Worm (Caenorhabditis elegans) whole organism, L3 larva: ENCODE results near the gene gst-35.

Experiments
- R02D3.7 ChIP-seq: fragments of 150-350 bp; optimal IDR thresholded peaks from 2 replicates; lab custom pipeline; 2014; ENCODE audit warnings: missing biosample characterization, missing genetic modification characterization
- ZK546.5 ChIP-seq: sonication (generic microtip); optimal IDR thresholded peaks from 2 replicates; lab custom pipeline; 2017; ENCODE audit warnings: missing biosample characterization, missing genetic modification characterization
- ceh-16 ChIP-seq: sonication (generic microtip); optimal IDR thresholded peaks from 2 replicates; lab custom pipeline; 2017; ENCODE audit warnings: missing biosample characterization, missing genetic modification characterization
- ceh-28 ChIP-seq: fragments of 150-350 bp; optimal IDR thresholded peaks from 2 replicates; lab custom pipeline; 2014; ENCODE audit warnings: missing biosample characterization, missing genetic modification reagents, missing genetic modification characterization
- ceh-82 ChIP-seq: fragments of 150-350 bp; optimal IDR thresholded peaks from 2 replicates; lab custom pipeline; 2014; ENCODE audit warnings: missing biosample characterization, missing genetic modification characterization
- ceh-9 ChIP-seq: sonication (generic microtip); optimal IDR thresholded peaks from 2 replicates; lab custom pipeline; 2018; ENCODE audit warnings: missing biosample characterization, missing genetic modification characterization
- daf-12 ChIP-seq: fragments of 150-350 bp; optimal IDR thresholded peaks from 2 replicates; lab custom pipeline; 2014; ENCODE audit warnings: missing biosample characterization, missing genetic modification reagents, missing genetic modification characterization
- egl-27 ChIP-seq: sonication (generic microtip); optimal IDR thresholded peaks from 4 replicates; lab custom pipeline; 2017; ENCODE audit warnings: missing biosample characterization, missing genetic modification reagents, missing genetic modification characterization
- egl-5 ChIP-seq: fragments of 150-350 bp; optimal IDR thresholded peaks from 2 replicates; lab custom pipeline; 2017; ENCODE audit warnings: missing biosample characterization, missing genetic modification reagents, missing genetic modification characterization, inconsistent platforms
- elt-1 ChIP-seq: fragments of 150-350 bp; optimal IDR thresholded peaks from 2 replicates; lab custom pipeline; 2014; ENCODE audit warnings: missing biosample characterization, missing genetic modification characterization
- elt-2 ChIP-seq: sonication (generic microtip); optimal IDR thresholded peaks from 2 replicates; lab custom pipeline; 2016; ENCODE audit warnings: missing genetic modification reagents, mild to moderate bottlenecking, missing genetic modification characterization, missing compliant biosample characterization
- elt-3 ChIP-seq, 3 experiments: fragments of 150-350 bp in 1 of 3; sonication (generic microtip) in 2 of 3; optimal IDR thresholded peaks; 2 replicates in 2 of 3; 4 replicates in 1 of 3; lab custom pipeline; 2014 to 2017; ENCODE audit warnings: missing biosample characterization in 3 of 3, missing genetic modification characterization in 3 of 3
- fkh-10 ChIP-seq: sonication (generic microtip); optimal IDR thresholded peaks from 2 replicates; lab custom pipeline; 2017; ENCODE audit warnings: missing biosample characterization, missing genetic modification reagents, missing genetic modification characterization
- fkh-2 ChIP-seq: fragments of 150-350 bp; optimal IDR thresholded peaks from 2 replicates; lab custom pipeline; 2014; ENCODE audit warnings: missing biosample characterization, missing genetic modification reagents, missing genetic modification characterization
- jun-1 ChIP-seq: fragments of 150-350 bp; optimal IDR thresholded peaks from 2 replicates; lab custom pipeline; 2014; ENCODE audit warnings: missing biosample characterization, missing genetic modification reagents, missing genetic modification characterization
- lin-15B ChIP-seq: fragments of 150-350 bp; optimal IDR thresholded peaks from 2 replicates; lab custom pipeline; 2014; ENCODE audit warnings: missing biosample characterization, missing genetic modification characterization
- mdl-1 ChIP-seq: fragments of 150-350 bp; optimal IDR thresholded peaks from 2 replicates; lab custom pipeline; 2014; ENCODE audit warnings: missing biosample characterization, missing genetic modification characterization
- mml-1 ChIP-seq: fragments of 150-350 bp; sonication (generic microtip); optimal IDR thresholded peaks from 3 replicates; lab custom pipeline; 2014; ENCODE audit warnings: missing biosample characterization, missing genetic modification characterization
- nhr-11 ChIP-seq: fragments of 150-350 bp; optimal IDR thresholded peaks from 2 replicates; lab custom pipeline; 2014; ENCODE audit warnings: missing biosample characterization, missing genetic modification characterization
- nhr-237 ChIP-seq: fragments of 150-350 bp; optimal IDR thresholded peaks from 2 replicates; lab custom pipeline; 2014; ENCODE audit warnings: missing biosample characterization, missing genetic modification characterization
- nhr-67 ChIP-seq: fragments of 150-350 bp; optimal IDR thresholded peaks from 2 replicates; lab custom pipeline; 2014; ENCODE audit warnings: missing biosample characterization, missing genetic modification characterization
- pha-4 ChIP-seq: fragments of 150-350 bp; optimal IDR thresholded peaks from 2 replicates; lab custom pipeline; 2014; ENCODE audit warnings: missing biosample characterization, missing genetic modification reagents, missing genetic modification characterization
- sea-2 ChIP-seq: fragments of 150-350 bp; sonication (generic microtip); optimal IDR thresholded peaks from 4 replicates; lab custom pipeline; 2014; ENCODE audit warnings: missing biosample characterization, missing genetic modification reagents, missing genetic modification characterization
- skn-1 ChIP-seq: fragments of 150-350 bp; optimal IDR thresholded peaks from 2 replicates; lab custom pipeline; 2014; ENCODE audit warnings: missing biosample characterization, missing genetic modification characterization
- snpc-4 ChIP-seq: fragments of 150-350 bp; optimal IDR thresholded peaks from 2 replicates; lab custom pipeline; 2014; ENCODE audit warnings: missing biosample characterization, missing genetic modification characterization
- tbx-2 ChIP-seq: sonication (generic microtip); optimal IDR thresholded peaks from 2 replicates; lab custom pipeline; 2016; ENCODE audit warnings: mild to moderate bottlenecking, missing genetic modification characterization, missing compliant biosample characterization
- unc-39 ChIP-seq: sonication (generic microtip); optimal IDR thresholded peaks from 4 replicates; lab custom pipeline; 2017; ENCODE audit warnings: missing biosample characterization, missing genetic modification characterization
- unc-62 ChIP-seq: fragments of 150-350 bp; sonication (generic microtip); optimal IDR thresholded peaks from 4 replicates; lab custom pipeline; 2014; ENCODE audit warnings: missing biosample characterization, missing genetic modification reagents, missing genetic modification characterization
- zag-1 ChIP-seq: fragments of 150-350 bp; optimal IDR thresholded peaks from 2 replicates; lab custom pipeline; 2014; ENCODE audit warnings: missing biosample characterization, missing genetic modification characterization
- ztf-11 ChIP-seq: fragments of 150-350 bp; optimal IDR thresholded peaks from 2 replicates; lab custom pipeline; 2014; ENCODE audit warnings: missing biosample characterization, missing genetic modification characterization
- ztf-4 ChIP-seq: fragments of 150-350 bp; optimal IDR thresholded peaks from 2 replicates; lab custom pipeline; 2014; ENCODE audit warnings: missing biosample characterization, missing genetic modification characterization

gst-35 gene

DNA sequence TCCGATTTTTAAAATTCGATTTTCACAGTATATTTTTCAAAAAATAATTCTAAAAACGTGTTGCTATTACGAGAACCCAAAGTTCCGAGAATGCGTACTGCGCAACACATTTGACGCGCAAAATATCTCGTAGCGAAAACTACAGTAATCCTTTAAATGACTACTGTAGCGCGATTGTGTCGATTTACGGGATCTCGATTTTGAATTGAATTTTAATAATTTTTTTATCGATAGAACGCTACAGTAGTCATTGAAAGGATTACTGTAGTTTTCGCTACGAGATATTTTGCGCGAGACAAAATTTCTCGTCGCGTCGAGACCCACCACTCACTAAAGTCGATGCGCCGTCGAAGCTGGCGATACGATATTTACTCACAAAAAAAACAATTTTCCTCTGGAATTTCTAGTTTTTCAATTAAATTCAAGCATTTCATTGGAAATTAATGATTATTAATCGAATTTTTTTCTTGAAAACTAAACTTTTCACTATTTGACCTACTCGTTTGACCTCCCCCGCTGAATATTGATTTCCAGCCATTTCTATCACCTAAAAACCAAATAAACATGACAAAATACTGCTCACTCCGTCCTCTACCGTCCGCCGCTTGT lies 44.7 kb upstream of the gst-35 start, which contains the start of gene spsb-2:
Gene spsb-2 (plus strand): TSS at position 559 of the 609 bp plus-strand sequence.
- no peak for TF ChIP-seq nhr-11 (tag; lab: Kevin White, UChicago)

DNA sequence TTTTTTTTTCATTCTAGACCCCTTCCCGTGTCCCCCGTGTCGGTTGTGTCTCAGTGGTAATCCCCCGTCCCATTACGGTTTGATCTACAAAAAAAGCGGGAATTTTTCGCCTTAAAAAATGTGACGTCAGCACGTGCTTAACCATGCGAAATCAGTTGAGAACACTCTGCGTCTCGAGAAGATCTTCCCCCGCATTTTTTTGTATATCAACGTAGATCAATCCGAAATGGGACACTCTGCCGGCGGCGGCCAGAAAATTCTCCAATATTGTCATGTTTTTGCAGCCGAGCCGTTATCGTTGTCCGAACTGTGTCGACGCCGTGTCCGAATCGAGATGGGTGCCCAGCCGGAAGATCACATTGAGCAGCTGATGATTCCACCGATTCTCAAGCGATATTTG lies 42.8 kb upstream of the gst-35 start:
- TF ChIP-seq ceh-82 (no peak), nhr-11 (tag; lab: Kevin White, UChicago) (no peak), R02D3.7 (tag; lab: Kevin White, UChicago) (no peak)
- TF ChIP-seq, all 47 proteins: peak for 0

DNA sequence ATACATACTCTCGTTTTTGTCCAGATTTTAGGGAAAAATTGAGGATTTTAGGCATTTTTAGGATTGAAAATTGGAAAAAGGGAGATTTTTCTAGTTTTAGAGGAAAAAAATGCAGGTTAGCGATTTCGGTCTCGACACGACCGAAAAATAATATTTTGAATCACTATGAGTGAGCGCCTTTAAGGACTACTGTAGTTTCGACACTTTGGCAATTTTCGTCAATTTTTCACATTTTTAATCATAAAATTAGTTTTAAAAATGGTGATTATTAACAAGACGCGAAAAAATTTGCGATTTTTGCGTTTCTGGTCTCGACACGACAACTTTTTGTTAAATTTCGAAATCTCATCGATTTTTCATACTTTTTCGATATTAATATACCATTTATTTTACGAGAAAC lies 41.6 kb upstream of the gst-35 start:
- no peak for TF ChIP-seq elt-2 (tag; lab: Kevin White, UChicago)
- no peak for TF ChIP-seq ZK546.5 (tag; lab: Kevin White, UChicago)
- no peak for TF ChIP-seq elt-1 (tag; lab: Kevin White, UChicago)
- no peak for TF ChIP-seq ceh-82
- no peak for TF ChIP-seq mdl-1 (tag; lab: Kevin White, UChicago)
- TF ChIP-seq ceh-9 (tag; lab: Kevin White, UChicago): no peak
- no peak for TF ChIP-seq tbx-2 (tag; lab: Kevin White, UChicago)
- no peak for TF ChIP-seq lin-15B (tag; lab: Kevin White, UChicago)
- TF ChIP-seq fkh-10 (GFP tag; lab: Kevin White, UChicago): no peak

DNA sequence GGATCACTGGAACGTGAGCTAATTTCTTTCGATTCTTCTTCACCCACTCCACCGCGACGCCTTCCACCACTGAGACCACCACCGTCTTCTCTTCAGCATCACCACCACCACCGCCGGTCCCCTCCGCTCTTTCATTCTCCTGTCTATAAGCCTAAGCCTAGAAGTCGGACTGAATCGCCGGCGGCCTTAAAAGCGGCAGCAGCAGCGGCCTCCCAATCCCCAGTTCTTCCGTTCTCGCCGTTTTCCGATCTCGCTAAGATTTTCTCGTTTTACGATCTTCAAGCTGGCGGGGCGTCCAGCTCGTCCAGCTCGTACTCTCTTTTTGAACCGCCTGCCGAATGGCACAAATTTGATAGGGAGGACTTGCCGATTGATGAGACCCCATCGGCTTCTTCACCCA lies 41.0 kb upstream of the gst-35 start:
- TF ChIP-seq fkh-2 (no peak), elt-1 (tag; lab: Kevin White, UChicago) (no peak), lin-15B (tag; lab: Kevin White, UChicago) (no peak), ztf-4 (no peak), nhr-237 (tag; lab: Kevin White, UChicago) (no peak), sea-2 (GFP tag; lab: Kevin White, UChicago) (no peak), unc-62 (GFP tag; lab: Kevin White, UChicago) (no peak), nhr-67 (tag; lab: Kevin White, UChicago) (no peak), pha-4 (tag; lab: Kevin White, UChicago) (no peak), elt-3 (tag; optimal IDR thresholded peaks at IDR 0.05; lab: Kevin White, UChicago) (no peak), skn-1 (tag; lab: Kevin White, UChicago) (no peak), snpc-4 (no peak), zag-1 (tag; lab: Kevin White, UChicago) (no peak), elt-2 (tag; lab: Kevin White, UChicago) (no peak), ceh-28 (tag; lab: Kevin White, UChicago) (no peak), fkh-10 (GFP tag; lab: Kevin White, UChicago) (no peak), ceh-9 (tag; lab: Kevin White, UChicago) (no peak), daf-12 (tag; lab: Kevin White, UChicago) (no peak), jun-1 (no peak), egl-27 (tag; lab: Kevin White, UChicago) (no peak)

DNA sequence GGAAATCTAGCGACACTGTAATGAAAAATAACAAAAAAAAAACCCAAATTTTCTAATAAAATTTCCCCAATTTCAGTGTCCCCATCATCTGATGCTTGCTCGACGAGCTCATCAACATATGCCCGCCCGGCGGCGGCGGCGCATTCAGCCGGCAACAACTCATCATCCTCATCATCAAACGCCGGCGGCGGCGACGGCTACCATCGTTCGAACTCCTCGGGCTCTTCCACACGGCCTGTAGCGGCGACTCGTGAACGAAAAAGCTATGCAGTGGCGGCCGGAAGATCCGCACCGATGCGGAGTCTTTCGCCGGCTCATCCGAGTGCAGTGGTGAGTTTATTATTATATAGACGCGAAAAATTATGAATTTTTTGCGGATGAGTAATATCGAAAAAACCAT lies 34.9 kb upstream of the gst-35 start:
- TF ChIP-seq egl-5 (tag; lab: Kevin White, UChicago) (no peak), elt-1 (tag; lab: Kevin White, UChicago) (no peak), unc-39 (no peak), mml-1 (tag; lab: Kevin White, UChicago) (no peak), daf-12 (tag; lab: Kevin White, UChicago) (no peak), egl-27 (tag; lab: Kevin White, UChicago) (no peak), ztf-11 (tag; lab: Kevin White, UChicago) (no peak), skn-1 (tag; lab: Kevin White, UChicago) (no peak), elt-2 (tag; lab: Kevin White, UChicago) (no peak)
- TF ChIP-seq, all 47 proteins: peak for 0

DNA sequence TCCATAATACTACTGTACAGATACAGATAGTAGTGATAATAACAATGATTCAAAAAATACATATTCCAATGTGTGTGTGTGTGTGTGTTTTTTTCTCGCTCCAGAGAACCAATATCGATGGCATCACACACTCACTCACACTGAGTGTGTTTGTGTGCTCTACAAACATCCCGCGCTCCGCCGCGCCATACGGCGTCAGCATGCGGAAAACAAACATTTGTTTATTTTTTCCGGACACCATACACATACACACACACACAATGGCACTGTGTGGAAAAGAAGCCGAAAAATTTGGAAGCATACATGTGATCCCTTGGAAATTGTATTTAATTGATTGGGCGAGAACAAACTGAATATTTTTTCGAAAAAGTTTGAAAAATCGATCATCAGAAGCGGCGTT lies 33.8 kb upstream of the gst-35 start:
- TF ChIP-seq ceh-16 (tag; lab: Kevin White, UChicago) (no peak), pha-4 (tag; lab: Kevin White, UChicago) (peak; percentile 65)
